Fruit fly (Drosophila melanogaster): ENCODE measurements around the gene CG32756.

- TF ChIP-seq usp (GFP tag; optimal IDR thresholded peaks at IDR 0.05) (no peak), CG8478 (optimal IDR thresholded peaks at IDR 0.05) (no peak)
Measured at dm6 chrX:5935072-5935738, 10.3 kb upstream of the CG32756 start.

All from whole organism.